Worm (Caenorhabditis elegans) whole organism, mixed stage, embryonic: ENCODE measurements around the gene JC8.16.

Source experiments
- lsy-2 ChIP-seq: fragments of 150-350 bp; optimal IDR thresholded peaks from 2 replicates; lab custom pipeline; 2014; ENCODE audit warnings: missing biosample characterization, missing genetic modification characterization
- mep-1 ChIP-seq: fragments of 150-350 bp; optimal IDR thresholded peaks from 2 replicates; lab custom pipeline; 2017; ENCODE audit warnings: missing biosample characterization, missing genetic modification reagents, missing genetic modification characterization, inconsistent platforms
- unc-62 ChIP-seq: fragments of 150-350 bp; optimal IDR thresholded peaks from 2 replicates; lab custom pipeline; 2014; ENCODE audit warnings: missing biosample characterization, missing genetic modification reagents, missing genetic modification characterization

ce11 chrIV:13231393-13231792 lies 27.6 kb upstream of the JC8.16 start:
- TF ChIP-seq unc-62 (GFP tag; lab: Kevin White, UChicago) = no peak
- TF ChIP-seq lsy-2 (tag; lab: Kevin White, UChicago) = peak; percentile 96
- peak; percentile 28 for TF ChIP-seq mep-1 (tag; lab: Kevin White, UChicago)
